Fruit fly (Drosophila melanogaster) ovary, adult (tissue): Measurements from ENCODE around the gene CG46464.

ENCODE experiments used
- CG17801 ChIP-seq: fragments of 200-800 bp; optimal IDR thresholded peaks from 2 replicates; lab custom pipeline; 2019; ENCODE audit warnings: missing biosample characterization, mild to moderate bottlenecking, missing genetic modification characterization, moderate library complexity; ENCODE audit not compliant: partially characterized antibody

Gene CG46464

dm6 chrX:17443880-17444279 is at the start of gene CG46464, which contains the start of gene CG12994:
CG46464 (minus strand) TSS chrX:17443994.
CG12994 (minus strand) TSS chrX:17443994.
- no peak for TF ChIP-seq CG17801

- peak; percentile 78 for TF ChIP-seq CG17801
These were observed 47.4 kb upstream of the CG46464 start for dm6 chrX:17491184-17491583.

- no peak for TF ChIP-seq CG17801
These were observed 46.7 kb upstream of the CG46464 start for dm6 chrX:17490462-17490861.

- TF ChIP-seq CG17801 = peak; percentile 32
These were observed 46.1 kb upstream of the CG46464 start for dm6 chrX:17489853-17490252.

dm6 chrX:17488422-17488821 is 44.6 kb upstream of the CG46464 start:
- no peak for TF ChIP-seq CG17801

dm6 chrX:17485293-17486056 is 41.7 kb upstream of the CG46464 start:
- TF ChIP-seq CG17801 = no peak

dm6 chrX:17484152-17484807 is 40.5 kb upstream of the CG46464 start:
- TF ChIP-seq CG17801 = no peak

- peak; percentile 31 for TF ChIP-seq CG17801
These were observed 39.0 kb upstream of the CG46464 start for dm6 chrX:17482808-17483207.

- no peak for TF ChIP-seq CG17801
These were observed 38.0 kb upstream of the CG46464 start for dm6 chrX:17481659-17482266.

dm6 chrX:17478383-17478782 is 34.6 kb upstream of the CG46464 start:
- TF ChIP-seq CG17801 = no peak

dm6 chrX:17476999-17477398 is 33.2 kb upstream of the CG46464 start:
- no peak for TF ChIP-seq CG17801

dm6 chrX:17473879-17474278 is 30.1 kb upstream of the CG46464 start:
- no peak for TF ChIP-seq CG17801

- TF ChIP-seq CG17801 = no peak
These were observed 29.3 kb upstream of the CG46464 start for dm6 chrX:17472930-17473668.

dm6 chrX:17472467-17472866 is 28.7 kb upstream of the CG46464 start:
- TF ChIP-seq CG17801 = no peak

- no peak for TF ChIP-seq CG17801
These were observed 27.8 kb upstream of the CG46464 start for dm6 chrX:17471584-17471983.

dm6 chrX:17465523-17465922 is 21.7 kb upstream of the CG46464 start:
- no peak for TF ChIP-seq CG17801
